Fruit fly (Drosophila melanogaster): ENCODE results near the gene CG43057.

The CG43057 gene

DNA sequence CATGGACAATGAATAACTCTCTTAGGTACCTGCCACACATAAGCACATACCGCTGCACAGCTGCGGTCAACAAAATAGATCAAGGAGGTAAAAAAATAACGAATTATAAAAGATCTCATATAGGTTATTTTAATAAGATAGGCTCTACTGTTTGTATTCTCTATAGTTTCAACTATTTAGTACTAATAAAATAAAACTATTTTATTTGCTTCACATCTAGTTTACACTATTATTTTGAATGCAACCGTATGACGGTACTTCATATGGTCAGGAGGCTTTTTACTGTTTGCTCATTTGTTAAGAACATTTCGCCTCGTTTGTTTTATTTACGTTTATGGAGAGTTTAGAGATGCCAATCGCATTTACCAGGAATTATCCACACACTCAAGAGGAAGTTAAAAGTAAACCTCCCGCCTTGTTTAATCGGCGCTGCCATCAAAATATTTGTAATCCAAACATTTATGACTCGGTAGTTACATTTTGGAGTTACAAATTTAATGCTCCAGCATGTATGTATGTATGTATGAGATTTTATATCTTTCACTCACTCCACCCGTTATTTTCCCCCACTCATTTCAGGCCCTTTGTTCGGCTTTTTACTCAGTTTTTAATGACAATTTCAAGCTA lies 31.3 kb upstream of the CG43057 start:
- TF ChIP-seq CG17801 (GFP tag; optimal IDR thresholded peaks at IDR 0.05; ENCODE audit: partially characterized antibody), result peak; percentile 25

DNA sequence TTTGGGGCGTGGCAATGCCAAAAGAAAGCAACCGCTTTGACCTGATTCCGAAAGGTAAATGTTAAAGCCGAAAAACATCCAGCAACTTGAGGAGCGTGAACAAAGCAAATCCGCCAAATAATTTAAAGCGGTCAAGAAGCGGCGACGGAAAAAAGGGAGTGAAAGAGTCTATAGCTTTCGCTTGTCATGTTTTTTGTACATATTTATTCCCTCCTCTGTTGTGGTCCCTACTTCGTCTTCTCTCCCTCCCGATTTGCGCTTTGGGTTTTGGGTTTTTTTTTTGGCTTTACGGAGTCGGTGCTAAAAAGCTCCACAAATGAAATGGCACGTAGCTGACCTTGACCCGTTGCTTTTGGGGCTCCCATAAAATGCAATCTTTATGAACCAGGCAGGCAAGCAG lies 30.3 kb upstream of the CG43057 start:
- TF ChIP-seq CG17801 (GFP tag; optimal IDR thresholded peaks at IDR 0.05; ENCODE audit: partially characterized antibody), result no peak

DNA sequence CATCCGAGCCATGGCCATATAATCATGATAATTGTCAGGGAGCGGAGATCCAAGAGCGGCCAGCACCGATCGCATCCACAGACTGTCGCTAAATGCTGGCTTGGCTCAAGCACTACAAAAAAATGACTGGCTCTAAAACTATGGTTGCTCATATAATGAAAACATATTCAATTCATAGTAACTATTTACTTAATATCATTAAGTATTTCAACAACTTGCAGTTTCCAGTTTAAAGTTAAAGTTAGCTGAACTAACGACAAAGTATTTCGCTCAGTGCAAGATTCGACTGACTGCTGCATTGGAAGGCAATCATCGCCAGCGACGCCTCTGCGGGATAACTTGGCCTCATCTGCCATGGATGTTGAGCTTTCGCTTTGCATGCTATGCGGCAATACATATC lies 27.1 kb upstream of the CG43057 start:
- no peak for TF ChIP-seq CG17801 (GFP tag; optimal IDR thresholded peaks at IDR 0.05; ENCODE audit: partially characterized antibody)

DNA sequence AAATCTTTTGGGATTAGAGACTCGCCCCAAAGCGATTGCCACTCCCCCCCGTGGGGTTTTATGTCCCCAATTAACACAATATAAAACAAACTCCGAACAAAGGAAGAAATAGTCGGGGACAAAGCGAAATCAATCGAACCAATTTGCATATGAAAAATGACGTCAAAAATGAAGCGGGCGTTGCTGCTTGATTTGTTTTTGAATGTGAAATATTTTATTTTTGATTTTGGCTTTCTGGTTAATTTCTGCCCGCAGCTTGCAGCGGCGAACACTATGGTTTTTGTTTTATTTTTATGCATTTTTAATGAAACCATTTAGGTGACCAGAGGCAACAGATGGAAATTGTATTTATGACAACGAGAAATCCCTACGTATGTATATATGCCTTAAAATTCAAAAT lies 24.9 kb upstream of the CG43057 start:
- no peak for TF ChIP-seq CG17801 (GFP tag; optimal IDR thresholded peaks at IDR 0.05; ENCODE audit: partially characterized antibody)

DNA sequence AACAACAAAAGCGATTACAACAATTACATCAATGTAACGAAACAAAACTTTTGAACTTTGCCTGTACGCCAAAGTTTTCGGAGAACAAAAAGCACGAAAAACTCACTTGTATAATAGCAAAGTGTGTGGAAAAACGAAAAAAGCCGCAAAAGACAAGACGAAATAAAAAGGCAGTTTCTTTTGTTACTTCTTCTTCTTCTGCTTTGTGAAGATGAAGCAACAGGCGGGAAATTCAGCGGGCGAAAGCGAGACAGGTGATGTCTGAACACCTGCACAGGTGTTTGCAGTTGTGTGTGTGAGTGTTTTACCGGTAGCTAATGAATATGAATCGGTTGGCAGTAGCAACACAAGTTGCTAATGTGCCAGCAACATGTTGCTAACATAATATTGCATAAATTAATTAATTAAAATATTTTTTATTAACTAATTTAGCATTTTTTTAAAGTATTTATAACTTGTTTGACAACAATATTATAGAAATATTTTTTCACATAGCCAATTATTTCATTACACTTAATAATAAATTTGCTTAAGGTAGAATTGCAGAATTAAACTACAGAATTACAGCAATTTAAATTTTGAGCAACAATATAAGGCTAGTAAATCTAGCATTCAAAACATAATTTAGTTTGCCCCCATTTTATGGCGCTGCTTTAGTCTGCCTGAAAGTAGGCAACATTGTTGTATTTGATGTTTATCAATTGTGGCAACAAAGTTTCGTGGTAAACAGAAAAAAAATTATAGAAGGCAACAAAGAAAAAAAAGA lies 23.1 kb upstream of the CG43057 start:
- no peak for TF ChIP-seq CG17801 (GFP tag; optimal IDR thresholded peaks at IDR 0.05; ENCODE audit: partially characterized antibody)

DNA sequence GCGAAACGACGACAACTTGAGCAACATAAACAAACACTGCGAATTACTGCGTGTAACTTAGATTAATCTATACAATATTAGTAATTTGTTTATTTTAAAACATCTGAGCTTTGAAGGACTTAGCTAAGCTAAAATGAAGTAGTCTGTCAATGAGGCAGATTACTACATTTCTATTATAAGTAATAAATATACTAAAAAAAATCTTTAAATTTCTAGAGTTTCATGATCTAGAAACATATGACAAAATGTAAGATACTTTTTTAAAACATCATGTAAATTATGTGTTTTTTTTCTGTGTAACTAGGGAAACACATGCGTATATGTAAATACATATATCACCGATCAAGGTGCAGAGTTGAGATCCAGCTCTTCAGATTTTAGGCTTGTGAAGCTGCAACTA lies 22.3 kb upstream of the CG43057 start:
- no peak for TF ChIP-seq CG17801 (GFP tag; optimal IDR thresholded peaks at IDR 0.05; ENCODE audit: partially characterized antibody)

DNA sequence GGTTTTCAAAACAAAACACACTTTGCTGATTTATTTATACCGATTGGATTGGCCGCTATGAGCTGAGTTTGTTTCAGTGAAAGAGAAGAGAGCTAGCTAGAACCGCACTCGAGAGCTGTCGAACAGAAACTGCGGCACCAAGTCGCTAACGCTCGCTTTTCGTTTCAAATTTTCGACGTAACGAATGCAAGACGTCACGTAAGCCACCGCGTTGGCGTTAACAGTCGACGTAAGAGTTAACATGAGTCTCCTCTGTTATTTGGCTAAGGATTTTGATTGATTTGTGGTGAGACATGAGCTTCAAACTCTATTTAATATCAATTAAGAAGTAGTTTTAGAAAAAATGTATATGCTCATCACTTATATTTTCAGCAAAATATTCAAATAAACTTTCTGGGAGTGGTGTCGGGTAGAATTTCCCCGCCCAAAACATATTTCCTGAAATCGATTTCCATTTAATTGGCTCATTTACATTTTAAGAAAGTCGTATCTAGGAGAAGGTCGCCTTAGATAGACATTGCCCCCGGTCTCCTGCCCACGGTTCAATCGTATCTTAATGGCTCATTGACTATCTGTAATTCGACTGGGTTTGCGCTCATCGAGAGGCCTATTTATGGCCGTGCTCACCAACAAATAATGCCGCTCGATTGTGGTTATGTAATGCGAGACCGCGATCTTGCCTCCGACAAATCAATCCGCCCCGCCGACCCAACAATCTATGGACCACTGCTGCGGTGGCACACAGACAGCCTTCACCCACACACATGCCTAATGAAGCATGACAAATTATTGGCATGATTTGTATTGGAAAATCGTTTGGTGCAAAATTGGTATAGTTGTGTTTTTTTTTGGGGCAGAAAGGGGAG lies 13.8 kb upstream of the CG43057 start, which contains the start of gene CG8086:
TSS of gene CG8086 (minus strand) at position 102 of the 866 bp plus-strand sequence.
- no peak for TF ChIP-seq CG17801 (GFP tag; optimal IDR thresholded peaks at IDR 0.05; ENCODE audit: partially characterized antibody)

DNA sequence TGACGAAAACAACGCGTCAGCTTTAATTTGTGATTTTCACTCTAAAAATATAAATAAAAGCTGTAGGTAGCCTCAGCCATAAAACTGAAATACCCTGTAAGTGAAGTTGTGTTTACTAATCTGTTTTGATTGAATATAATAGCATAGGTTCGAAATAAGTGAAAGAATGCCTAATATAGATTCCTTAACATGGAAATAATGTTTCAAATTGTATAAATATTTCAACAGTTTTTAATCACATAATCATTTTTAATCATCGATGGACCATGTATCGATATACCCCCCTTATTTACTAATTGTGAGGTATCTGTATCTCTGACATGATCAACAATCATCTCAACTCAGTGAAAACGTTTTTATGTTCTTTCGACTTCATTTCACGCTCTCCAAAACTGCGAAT lies 11.6 kb upstream of the CG43057 start:
- no peak for TF ChIP-seq CG17801 (GFP tag; optimal IDR thresholded peaks at IDR 0.05; ENCODE audit: partially characterized antibody)

DNA sequence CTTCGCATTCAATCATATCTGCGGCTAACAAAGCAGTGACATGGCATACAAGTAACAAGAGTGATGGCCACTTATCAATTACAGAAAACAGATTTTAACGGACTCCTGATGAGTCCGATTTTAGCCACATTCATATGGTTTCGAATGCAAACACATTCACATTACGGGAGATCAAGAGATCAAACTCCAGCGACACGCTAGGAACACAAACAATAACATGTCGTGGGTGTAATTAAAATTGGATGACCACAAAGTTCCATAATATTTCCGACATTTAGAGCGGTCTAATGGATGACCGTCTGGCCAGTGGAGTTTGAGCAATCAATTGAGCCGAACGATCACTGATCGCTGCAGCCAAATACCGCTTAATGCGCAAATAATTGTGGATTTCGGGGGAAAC lies 1.6 kb downstream of the CG43057 start, which contains the start of gene CG14277:
TSS of gene CG14277 (plus strand) at position 301 of the 400 bp plus-strand sequence.
- no peak for TF ChIP-seq CG17801 (GFP tag; optimal IDR thresholded peaks at IDR 0.05; ENCODE audit: partially characterized antibody)

DNA sequence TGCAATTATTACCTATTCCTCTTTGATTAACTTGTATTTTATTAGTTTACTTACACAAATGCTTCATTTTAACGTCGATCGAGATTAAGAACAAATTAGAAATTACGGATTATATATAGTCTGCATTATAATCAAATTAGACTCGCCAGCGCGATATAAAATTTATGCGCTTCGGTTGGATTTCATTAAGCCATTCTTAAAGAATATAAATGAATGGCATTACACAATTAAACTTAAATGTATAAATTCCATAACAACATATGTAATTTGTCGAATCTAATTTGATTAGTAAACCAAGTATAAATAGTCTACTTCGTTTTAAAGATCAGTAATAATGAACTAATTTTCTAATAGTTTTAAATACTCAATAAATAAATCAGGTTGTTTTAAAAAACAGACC lies 2.1 kb downstream of the CG43057 start, which contains the start of gene Spn28F:
TSS of gene Spn28F (minus strand) at position 101 of the 400 bp plus-strand sequence.
- no peak for TF ChIP-seq CG17801 (GFP tag; optimal IDR thresholded peaks at IDR 0.05; ENCODE audit: partially characterized antibody)

DNA sequence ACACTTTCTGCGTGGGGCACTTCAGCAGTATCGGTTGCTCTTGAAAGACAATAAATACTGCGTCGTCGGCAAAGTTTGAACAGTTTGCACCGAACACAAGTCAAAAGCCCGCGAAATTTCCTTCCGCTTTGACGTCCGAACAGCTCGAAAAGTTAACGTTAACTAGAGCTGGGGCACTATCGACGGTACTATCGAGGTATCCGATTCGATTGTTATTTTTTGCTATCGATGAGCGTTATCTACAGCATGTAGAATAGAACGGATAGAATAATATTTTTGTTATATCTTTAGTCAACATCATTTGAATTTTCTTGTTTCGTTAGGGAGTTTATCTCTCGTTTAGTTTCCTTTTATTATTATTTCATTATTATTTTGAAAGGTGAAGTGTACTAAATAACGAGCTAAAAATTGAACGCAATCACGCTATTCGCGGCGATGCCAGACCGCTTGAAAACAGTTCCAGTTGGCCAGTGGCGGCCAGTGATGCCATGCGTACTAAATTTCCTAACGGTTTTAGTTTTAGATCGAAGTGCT lies 4.0 kb downstream of the CG43057 start, which contains the start of gene Pvr:
TSS of gene Pvr (minus strand) at position 167 of the 534 bp plus-strand sequence.
- peak; percentile 66 for TF ChIP-seq CG17801 (GFP tag; optimal IDR thresholded peaks at IDR 0.05; ENCODE audit: partially characterized antibody)

DNA sequence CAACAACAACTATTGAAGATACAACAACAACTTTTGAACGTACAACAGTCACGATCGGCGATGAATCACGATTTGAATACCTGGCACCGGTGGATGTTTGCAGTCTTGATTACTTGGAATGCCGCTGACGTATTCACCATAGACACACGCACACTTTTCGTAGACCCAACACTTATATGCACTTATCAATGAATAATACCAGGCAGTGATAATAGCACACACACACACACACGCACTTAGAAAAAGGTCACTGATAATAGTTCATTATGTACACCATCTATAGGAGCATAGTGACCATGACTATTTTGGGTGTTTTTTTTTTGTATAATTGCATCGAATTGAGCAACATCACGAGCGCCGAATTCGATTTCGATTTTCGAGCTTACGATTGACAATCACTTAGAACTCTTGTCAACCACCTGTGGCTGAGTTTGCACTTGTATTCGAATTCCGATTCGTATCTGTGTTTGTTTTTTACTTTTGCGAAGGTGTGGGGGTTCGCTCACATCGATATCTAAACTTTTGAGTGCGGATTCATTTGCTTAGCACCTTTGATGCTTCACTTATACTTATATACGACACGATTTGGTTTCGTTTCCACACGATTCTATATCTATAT lies 4.7 kb downstream of the CG43057 start:
- TF ChIP-seq CG17801 (GFP tag; optimal IDR thresholded peaks at IDR 0.05; ENCODE audit: partially characterized antibody), result no peak

DNA sequence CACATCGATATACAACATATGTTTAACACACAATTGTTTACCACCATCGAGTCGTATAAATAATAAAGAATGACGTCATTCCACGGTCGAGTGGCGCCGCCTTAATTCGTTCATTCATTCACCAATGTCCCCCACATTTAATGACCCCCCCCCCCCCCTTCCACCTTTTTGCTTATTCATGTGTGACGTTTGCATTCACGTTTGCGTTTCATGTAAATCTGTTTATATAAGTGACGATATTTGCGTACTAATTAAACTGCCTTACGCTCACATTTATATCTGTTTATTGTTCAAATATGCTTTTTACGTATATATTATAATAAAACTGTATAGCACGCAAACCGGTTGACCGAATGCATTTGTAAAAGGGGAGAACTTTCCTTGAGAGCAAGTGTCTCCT lies 10.2 kb downstream of the CG43057 start:
- no peak for TF ChIP-seq CG17801 (GFP tag; optimal IDR thresholded peaks at IDR 0.05; ENCODE audit: partially characterized antibody)

DNA sequence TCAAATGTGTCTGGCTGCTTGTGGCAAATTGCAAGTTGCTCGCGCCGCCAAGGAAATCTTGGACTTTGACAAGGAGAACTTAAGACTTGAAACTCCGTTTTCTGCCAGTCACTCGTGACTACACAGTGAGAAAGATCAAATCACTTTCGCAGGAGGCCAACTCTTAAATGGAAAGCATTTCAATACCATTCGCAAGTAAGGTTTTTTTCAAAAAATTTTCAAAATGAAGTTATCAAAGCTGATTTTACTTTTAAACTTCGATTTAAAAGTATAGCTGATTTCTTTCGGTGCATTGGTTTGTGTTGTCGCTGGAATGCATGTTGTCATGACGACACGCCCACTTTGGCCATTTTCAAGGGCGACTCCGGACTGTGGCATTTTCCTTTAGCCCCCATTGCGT lies 11.4 kb downstream of the CG43057 start:
- no peak for TF ChIP-seq CG17801 (GFP tag; optimal IDR thresholded peaks at IDR 0.05; ENCODE audit: partially characterized antibody)

DNA sequence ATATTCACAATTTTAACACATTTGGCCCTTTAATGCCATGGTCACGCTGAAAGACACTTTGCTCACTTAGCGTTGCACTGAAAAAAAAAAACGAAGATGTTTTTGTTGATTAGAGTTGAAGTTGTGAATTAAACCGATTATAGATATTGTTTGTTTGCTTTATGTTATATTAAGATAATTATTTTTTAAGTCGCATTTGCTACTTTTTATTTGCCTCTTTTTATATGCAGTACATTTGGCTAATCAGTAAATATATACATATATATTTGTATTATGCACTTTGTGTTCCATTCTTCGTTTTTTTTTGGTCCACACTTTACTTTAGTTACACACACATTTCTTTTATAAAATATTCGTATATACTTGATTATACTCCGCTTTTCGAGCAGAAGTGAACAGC lies 13.5 kb downstream of the CG43057 start:
- no peak for TF ChIP-seq CG17801 (GFP tag; optimal IDR thresholded peaks at IDR 0.05; ENCODE audit: partially characterized antibody)
